Fruit fly (Drosophila melanogaster): Measurements from ENCODE around the gene polybromo.
A peak's percentile ranks its signal among the peaks of the same experiment; 100 is the strongest.

polybromo gene

DNA sequence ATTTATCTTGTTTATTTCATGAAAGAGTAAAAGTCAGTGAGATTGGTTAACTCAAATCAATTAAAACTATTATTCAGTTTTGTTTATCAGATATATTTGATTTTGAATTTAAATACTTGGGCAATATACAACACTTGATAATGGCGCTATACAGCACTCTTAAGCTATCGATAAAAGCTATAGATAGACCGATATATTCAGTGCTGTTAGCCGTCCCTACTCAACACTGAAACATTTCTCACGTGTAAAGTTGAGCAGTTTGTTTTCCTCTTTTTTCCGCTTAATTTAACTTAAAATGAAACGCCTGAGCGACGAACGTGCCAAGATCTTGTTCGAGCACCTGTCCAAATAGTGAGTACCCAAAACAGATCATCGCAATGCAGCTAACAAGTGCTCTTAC is 45.4 kb upstream of the polybromo start, which contains the start of gene CG7006 (continued):
- TF ChIP-seq CG1603 (tag; optimal IDR thresholded peaks at IDR 0.05) (peak; percentile 86), otp (GFP tag; IDR thresholded peaks at IDR 0.05) (0 out of 3 replicates have a peak, but pooled peaks have one; percentile 18), CG4404 (GFP tag; IDR thresholded peaks at IDR 0.05) (peak; percentile 31; the same call in 1 of the 2 replicates), Sin3A (optimal IDR thresholded peaks at IDR 0.05) (peak; percentile 2), Gsc (GFP tag; IDR thresholded peaks at IDR 0.05) (no peak), Sox100B (GFP tag; optimal IDR thresholded peaks at IDR 0.05) (no peak), pan (optimal IDR thresholded peaks at IDR 0.05) (no peak), pan (GFP tag; optimal IDR thresholded peaks at IDR 0.05 in 1 of 2, IDR thresholded peaks at IDR 0.05 in 1 of 2) (peak in 1 of 2 experiments; percentile 60), CG3726 (GFP tag; IDR thresholded peaks at IDR 0.05) (no peak), Neu2 (GFP tag; optimal IDR thresholded peaks at IDR 0.05; ENCODE audit: borderline replicate concordance) (no peak), da (GFP tag; optimal IDR thresholded peaks at IDR 0.05) (peak; percentile 32), grau (tag; optimal IDR thresholded peaks at IDR 0.05) (no peak), CG11504 (tag; optimal IDR thresholded peaks at IDR 0.05) (no peak), CG14014 (GFP tag; IDR thresholded peaks at IDR 0.05) (peak; percentile 67), ATbp (GFP tag; optimal IDR thresholded peaks at IDR 0.05) (no peak), bsh (GFP tag; optimal IDR thresholded peaks at IDR 0.05) (no peak), Sry-δ (GFP tag; optimal IDR thresholded peaks at IDR 0.05) (peak; percentile 76), CG31365 (tag; optimal IDR thresholded peaks at IDR 0.05) (no peak), CG12769 (tag; optimal IDR thresholded peaks at IDR 0.05) (peak; percentile 87), ems (GFP tag; optimal IDR thresholded peaks at IDR 0.05) (peak; percentile 69), vnd (GFP tag; IDR thresholded peaks at IDR 0.05; ENCODE audit: partially characterized antibody) (peak; percentile 55; the same call in 2 of the 3 replicates), org-1 (GFP tag; optimal IDR thresholded peaks at IDR 0.05) (no peak), CG6654 (GFP tag; optimal IDR thresholded peaks at IDR 0.05) (no peak), CG14860 (GFP tag; IDR thresholded peaks at IDR 0.05; ENCODE audit: partially characterized antibody) (peak; percentile 61), Nf-YC (tag; optimal IDR thresholded peaks at IDR 0.05) (no peak), CG14667 (GFP tag; IDR thresholded peaks at IDR 0.05) (no peak), CG13424 (tag; optimal IDR thresholded peaks at IDR 0.05) (peak; percentile 43), YL-1 (GFP tag; optimal IDR thresholded peaks at IDR 0.05) (peak; percentile 45), CG1529 (GFP tag; optimal IDR thresholded peaks at IDR 0.05) (no peak), gce (GFP tag; IDR thresholded peaks at IDR 0.05) (no peak), row (GFP tag; IDR thresholded peaks at IDR 0.05) (peak; percentile 27; the same call in 1 of the 3 replicates), CG30403 (GFP tag; optimal IDR thresholded peaks at IDR 0.05) (peak; percentile 80), CG16815 (GFP tag; optimal IDR thresholded peaks at IDR 0.05) (peak; percentile 62), CG10147 (GFP tag; optimal IDR thresholded peaks at IDR 0.05) (no peak), ac (GFP tag; optimal IDR thresholded peaks at IDR 0.05) (no peak), zen2 (GFP tag; IDR thresholded peaks at IDR 0.05; ENCODE audit: partially characterized antibody) (no peak; the same call in 2 of the 3 replicates), CG11247 (GFP tag; IDR thresholded peaks at IDR 0.05) (peak; percentile 79), Eip74EF (GFP tag; optimal IDR thresholded peaks at IDR 0.05) (no peak), nom (GFP tag; optimal IDR thresholded peaks at IDR 0.05) (no peak), ham (GFP tag; IDR thresholded peaks at IDR 0.05) (no peak), CG14965 (GFP tag; optimal IDR thresholded peaks at IDR 0.05; ENCODE audit: borderline replicate concordance) (peak; percentile 33), p53 (GFP tag; optimal IDR thresholded peaks at IDR 0.05) (peak; percentile 15), pita (GFP tag; optimal IDR thresholded peaks at IDR 0.05) (no peak), CG11085 (GFP tag; IDR thresholded peaks at IDR 0.05) (peak; percentile 66), CG32532 (GFP tag; IDR thresholded peaks at IDR 0.05) (peak; percentile 70; the same call in 1 of the 2 replicates), CG17568 (GFP tag; optimal IDR thresholded peaks at IDR 0.05) (no peak), CG42726 (GFP tag; IDR thresholded peaks at IDR 0.05; ENCODE audit: partially characterized antibody) (peak; percentile 61), Atf6 (GFP tag; IDR thresholded peaks at IDR 0.05) (peak; percentile 52), h (optimal IDR thresholded peaks at IDR 0.05) (no peak), CG3407 (GFP tag; optimal IDR thresholded peaks at IDR 0.05) (no peak), CG9609 (GFP tag; optimal IDR thresholded peaks at IDR 0.05) (peak; percentile 78)
